Fruit fly (Drosophila melanogaster) whole organism, embryonic: Measurements from ENCODE around the gene CG10431.

Experiments used
- Aef1 ChIP-seq: fragments of 200-800 bp; sonication (Bioruptor generic); IDR thresholded peaks from 3 replicates; pipeline ENCODE4 v1.3.6; 2022; ENCODE audit warnings: missing biosample characterization, missing genetic modification characterization
- Bteb2 ChIP-seq: fragments of 200-800 bp; sonication (Bioruptor generic); optimal IDR thresholded peaks from 2 replicates; lab custom pipeline; 2016; ENCODE audit warnings: missing biosample characterization, missing genetic modification characterization
- C15 ChIP-seq: fragments of 200-800 bp; sonication (Bioruptor generic); IDR thresholded peaks from 3 replicates; pipeline ENCODE4 v1.3.6; 2022; ENCODE audit warnings: missing biosample characterization, missing genetic modification characterization
- CG10147 ChIP-seq: fragments of 200-800 bp; sonication (Bioruptor generic); optimal IDR thresholded peaks from 2 replicates; lab custom pipeline; 2019; ENCODE audit warnings: missing biosample characterization, mild to moderate bottlenecking, missing genetic modification characterization, moderate library complexity
- CG11085 ChIP-seq: fragments of 200-800 bp; sonication (Bioruptor generic); IDR thresholded peaks from 2 replicates; pipeline ENCODE4 v1.3.6; 2022; ENCODE audit warnings: missing biosample characterization, missing genetic modification characterization
- CG13775 ChIP-seq: fragments of 200-800 bp; sonication (Bioruptor generic); optimal IDR thresholded peaks from 3 replicates; lab custom pipeline; 2017; ENCODE audit warnings: missing biosample characterization, mild to moderate bottlenecking, missing genetic modification characterization
- CG14050 ChIP-seq: fragments of 200-800 bp; sonication (Bioruptor generic); IDR thresholded peaks from 3 replicates; pipeline ENCODE4 v1.3.6; 2022; ENCODE audit warnings: missing biosample characterization, missing genetic modification characterization
- CG15514 ChIP-seq: fragments of 200-800 bp; sonication (Bioruptor generic); optimal IDR thresholded peaks from 3 replicates; lab custom pipeline; 2017; ENCODE audit warnings: missing biosample characterization, missing genetic modification characterization, mild to moderate bottlenecking, moderate library complexity, missing genetic modification reagents
- CG17385 ChIP-seq: fragments of 200-800 bp; sonication (Bioruptor generic); optimal IDR thresholded peaks from 3 replicates; lab custom pipeline; 2018; ENCODE audit warnings: missing biosample characterization, mild to moderate bottlenecking, missing genetic modification characterization
- CG17802 ChIP-seq: fragments of 200-800 bp; sonication (Bioruptor generic); optimal IDR thresholded peaks from 2 replicates; lab custom pipeline; 2018; ENCODE audit warnings: missing biosample characterization, mild to moderate bottlenecking, missing genetic modification characterization, moderate library complexity
- CG2712 ChIP-seq: fragments of 200-800 bp; optimal IDR thresholded peaks from 3 replicates; lab custom pipeline; 2019; ENCODE audit warnings: missing biosample characterization, mild to moderate bottlenecking, missing genetic modification characterization, moderate library complexity
- CG32532 ChIP-seq: fragments of 200-800 bp; sonication (Bioruptor generic); IDR thresholded peaks from 2 replicates; pipeline ENCODE4 v1.3.6; 2022; ENCODE audit warnings: missing biosample characterization, missing genetic modification characterization
- CG4730 ChIP-seq: fragments of 200-800 bp; sonication (Bioruptor generic); IDR thresholded peaks from 2 replicates; pipeline ENCODE4 v1.3.6; 2022; ENCODE audit warnings: missing biosample characterization, missing genetic modification characterization
- CG6813 ChIP-seq: fragments of 200-800 bp; sonication (Bioruptor generic); optimal IDR thresholded peaks from 2 replicates; lab custom pipeline; 2017; ENCODE audit warnings: missing biosample characterization, missing genetic modification characterization, mild to moderate bottlenecking, moderate library complexity, missing genetic modification reagents
- CG7556 ChIP-seq: fragments of 200-800 bp; sonication (Bioruptor generic); optimal IDR thresholded peaks from 2 replicates; lab custom pipeline; 2017; ENCODE audit warnings: missing biosample characterization, mild to moderate bottlenecking, missing genetic modification characterization
- CG7839 ChIP-seq: fragments of 200-800 bp; sonication (Bioruptor generic); optimal IDR thresholded peaks from 3 replicates; lab custom pipeline; 2018; ENCODE audit warnings: missing biosample characterization, mild to moderate bottlenecking, missing genetic modification characterization, moderate library complexity
- CG8388 ChIP-seq: fragments of 200-800 bp; sonication (Bioruptor generic); optimal IDR thresholded peaks from 2 replicates; lab custom pipeline; 2019; ENCODE audit warnings: missing biosample characterization, mild to moderate bottlenecking, missing genetic modification characterization, moderate library complexity
- CG8924 ChIP-seq: fragments of 200-800 bp; optimal IDR thresholded peaks from 3 replicates; lab custom pipeline; 2019; ENCODE audit warnings: missing biosample characterization, mild to moderate bottlenecking, missing genetic modification characterization, moderate library complexity
- CG9437 ChIP-seq: fragments of 200-800 bp; sonication (Bioruptor generic); optimal IDR thresholded peaks from 2 replicates; lab custom pipeline; 2018; ENCODE audit warnings: missing biosample characterization, mild to moderate bottlenecking, missing genetic modification characterization
- CG9609 ChIP-seq: fragments of 200-800 bp; sonication (Bioruptor generic); optimal IDR thresholded peaks from 3 replicates; lab custom pipeline; 2016; ENCODE audit warnings: missing biosample characterization, missing genetic modification characterization
- CG9932 ChIP-seq: fragments of 200-800 bp; sonication (Bioruptor generic); IDR thresholded peaks from 2 replicates; pipeline ENCODE4 v1.3.6; 2022; ENCODE audit warnings: missing biosample characterization, missing genetic modification characterization
- E2f1 ChIP-seq: fragments of 200-800 bp; sonication (Bioruptor generic); IDR thresholded peaks from 2 replicates; pipeline ENCODE4 v1.3.6; 2022; ENCODE audit warnings: missing biosample characterization, missing genetic modification characterization
- Fer3 ChIP-seq: fragments of 200-800 bp; sonication (Bioruptor generic); optimal IDR thresholded peaks from 2 replicates; lab custom pipeline; 2018; ENCODE audit warnings: missing biosample characterization, mild to moderate bottlenecking, missing genetic modification characterization, moderate library complexity
- Hr51 ChIP-seq, 2 experiments: fragments of 200-800 bp; sonication (Bioruptor generic); optimal IDR thresholded peaks; 2 replicates in 1 of 2; 3 replicates in 1 of 2; lab custom pipeline; 2016 to 2018; ENCODE audit warnings: missing biosample characterization in 2 of 2, missing genetic modification characterization in 2 of 2, mild to moderate bottlenecking in 1 of 2, moderate library complexity in 1 of 2
- MBD-R2 ChIP-seq: fragments of 200-800 bp; sonication (Bioruptor generic); IDR thresholded peaks from 2 replicates; pipeline ENCODE4 v1.3.6; 2022; ENCODE audit warnings: missing biosample characterization, missing genetic modification characterization
- Meics ChIP-seq: fragments of 200-800 bp; sonication (Bioruptor generic); optimal IDR thresholded peaks from 2 replicates; lab custom pipeline; 2017; ENCODE audit warnings: missing biosample characterization, mild to moderate bottlenecking, missing genetic modification characterization
- Ptx1 ChIP-seq: fragments of 200-800 bp; sonication (Bioruptor generic); IDR thresholded peaks from 2 replicates; pipeline ENCODE4 v1.3.6; 2022; ENCODE audit warnings: missing biosample characterization, missing genetic modification characterization
- Sox102F ChIP-seq: fragments of 200-800 bp; sonication (Bioruptor generic); optimal IDR thresholded peaks from 2 replicates; lab custom pipeline; 2018; ENCODE audit warnings: missing biosample characterization, mild to moderate bottlenecking, missing genetic modification characterization, moderate library complexity
- Ssrp ChIP-seq: fragments of 200-800 bp; sonication (Bioruptor generic); optimal IDR thresholded peaks from 2 replicates; lab custom pipeline; 2018; ENCODE audit warnings: missing biosample characterization, mild to moderate bottlenecking, missing genetic modification characterization, moderate library complexity
- Usf ChIP-seq: fragments of 200-800 bp; sonication (Bioruptor generic); optimal IDR thresholded peaks from 2 replicates; lab custom pipeline; 2017; ENCODE audit warnings: missing genotype, missing biosample characterization, missing genetic modification characterization
- bowl ChIP-seq: fragments of 200-800 bp; sonication (Bioruptor generic); IDR thresholded peaks from 2 replicates; pipeline ENCODE4 v1.3.6; 2022; ENCODE audit warnings: missing biosample characterization, missing genetic modification characterization
- crc ChIP-seq: fragments of 200-800 bp; sonication (Bioruptor generic); optimal IDR thresholded peaks from 2 replicates; lab custom pipeline; 2016; ENCODE audit warnings: missing biosample characterization, missing genetic modification characterization
- dpn ChIP-seq, 2 experiments: fragments of 200-800 bp; sonication (Bioruptor generic); optimal IDR thresholded peaks; 3 replicates each; lab custom pipeline; 2016; ENCODE audit warnings: missing biosample characterization in 2 of 2, missing genetic modification characterization in 2 of 2
- fd3F ChIP-seq: fragments of 200-800 bp; sonication (Bioruptor generic); optimal IDR thresholded peaks from 2 replicates; lab custom pipeline; 2018; ENCODE audit warnings: missing biosample characterization, mild to moderate bottlenecking, missing genetic modification characterization, moderate library complexity
- grau ChIP-seq: fragments of 200-800 bp; optimal IDR thresholded peaks from 3 replicates; lab custom pipeline; 2019; ENCODE audit warnings: missing biosample characterization, mild to moderate bottlenecking, missing genetic modification characterization, moderate library complexity
- hb ChIP-seq: fragments of 200-800 bp; sonication (Bioruptor generic); IDR thresholded peaks from 3 replicates; pipeline ENCODE4 v1.3.6; 2022; ENCODE audit warnings: missing biosample characterization, missing genetic modification characterization; ENCODE audit not compliant: partially characterized antibody
- ken ChIP-seq: fragments of 200-800 bp; sonication (Bioruptor generic); IDR thresholded peaks from 3 replicates; pipeline ENCODE4 v1.3.6; 2022; ENCODE audit warnings: missing biosample characterization, missing genetic modification characterization
- lab ChIP-seq: fragments of 200-800 bp; sonication (Bioruptor generic); optimal IDR thresholded peaks from 3 replicates; lab custom pipeline; 2017; ENCODE audit warnings: missing biosample characterization, missing genetic modification characterization, mild to moderate bottlenecking, moderate library complexity, missing genetic modification reagents
- lola ChIP-seq, 3 experiments: fragments of >200 bp in 2 of 3; fragments of 200-800 bp in 1 of 3; sonication (Bioruptor generic) in 1 of 3; optimal IDR thresholded peaks; 2 replicates each; lab custom pipeline; 2017 to 2019; ENCODE audit warnings: missing biosample characterization in 3 of 3, missing genetic modification characterization in 3 of 3, mild to moderate bottlenecking in 1 of 3, moderate library complexity in 1 of 3
- mam ChIP-seq: fragments of 200-800 bp; sonication (Bioruptor generic); optimal IDR thresholded peaks from 3 replicates; lab custom pipeline; 2016; ENCODE audit warnings: missing biosample characterization, missing genetic modification characterization
- scrt ChIP-seq: fragments of 200-800 bp; sonication (Bioruptor generic); optimal IDR thresholded peaks from 2 replicates; lab custom pipeline; 2018; ENCODE audit warnings: missing biosample characterization, mild to moderate bottlenecking, missing genetic modification characterization, moderate library complexity
- sd ChIP-seq: fragments of 200-800 bp; sonication (Bioruptor generic); optimal IDR thresholded peaks from 3 replicates; lab custom pipeline; 2018; ENCODE audit warnings: missing biosample characterization, mild to moderate bottlenecking, missing genetic modification characterization, moderate library complexity
- so ChIP-seq: fragments of 200-800 bp; sonication (Bioruptor generic); IDR thresholded peaks from 3 replicates; pipeline ENCODE4 v1.3.6; 2022; ENCODE audit warnings: missing biosample characterization, missing genetic modification characterization
- tap ChIP-seq: fragments of 200-800 bp; optimal IDR thresholded peaks from 3 replicates; lab custom pipeline; 2019; ENCODE audit warnings: missing biosample characterization, mild to moderate bottlenecking, missing genetic modification characterization, moderate library complexity
- tin ChIP-seq: fragments of 200-800 bp; sonication (Bioruptor generic); optimal IDR thresholded peaks from 3 replicates; lab custom pipeline; 2016; ENCODE audit warnings: missing biosample characterization, missing genetic modification characterization
- trem ChIP-seq: fragments of 200-800 bp; optimal IDR thresholded peaks from 3 replicates; lab custom pipeline; 2019; ENCODE audit warnings: missing biosample characterization, mild to moderate bottlenecking, missing genetic modification characterization, moderate library complexity
- unc-4 ChIP-seq: fragments of 200-800 bp; sonication (Bioruptor generic); IDR thresholded peaks from 2 replicates; pipeline ENCODE4 v1.3.6; 2022; ENCODE audit warnings: missing biosample characterization, missing genetic modification characterization; ENCODE audit not compliant: partially characterized antibody
- unpg ChIP-seq: fragments of 200-800 bp; sonication (Bioruptor generic); optimal IDR thresholded peaks from 3 replicates; lab custom pipeline; 2018; ENCODE audit warnings: missing biosample characterization, mild to moderate bottlenecking, missing genetic modification characterization, moderate library complexity
- yki ChIP-seq: fragments of >200 bp; optimal IDR thresholded peaks from 3 replicates; lab custom pipeline; 2018

CG10431 gene

dm6 chr2L:18953512-18954254, 20.8 kb upstream of the CG10431 start (continued):
- peak; percentile 73 for TF ChIP-seq Meics (GFP tag; lab: Kevin White, UChicago)
- no peak for TF ChIP-seq trem
- TF ChIP-seq tin: no peak
- TF ChIP-seq Hr51 (GFP tag; optimal IDR thresholded peaks at IDR 0.05; lab: Kevin White, UChicago): peak in 1 of 2 experiments; percentile 37
- no peak for TF ChIP-seq bowl
- no peak for TF ChIP-seq yki (lab: Kevin White, UChicago)
- peak; percentile 60 for TF ChIP-seq CG8924 (tag; lab: Kevin White, UChicago)
- TF ChIP-seq CG17385 (GFP tag; lab: Kevin White, UChicago): peak; percentile 10
- TF ChIP-seq Aef1 (GFP tag; lab: Robert Waterston, UW): no peak
- no peak for TF ChIP-seq lab (GFP tag; lab: Kevin White, UChicago)
- peak; percentile 17 for TF ChIP-seq unpg (GFP tag; lab: Kevin White, UChicago)
- no peak for TF ChIP-seq CG17802 (tag; lab: Kevin White, UChicago)
- no peak for TF ChIP-seq C15 (GFP tag; lab: Robert Waterston, UW)
- TF ChIP-seq CG15514 (GFP tag; lab: Kevin White, UChicago): no peak
- TF ChIP-seq CG7839 (tag; lab: Kevin White, UChicago): peak; percentile 58
- no peak for TF ChIP-seq CG11085 (GFP tag; lab: Robert Waterston, UW)
- peak; percentile 22 for TF ChIP-seq CG8388 (GFP tag; lab: Kevin White, UChicago)
- TF ChIP-seq CG9437 (GFP tag; lab: Kevin White, UChicago): peak; percentile 48
- no peak for TF ChIP-seq sd
- no peak for TF ChIP-seq unc-4 (GFP tag; lab: Robert Waterston, UW)
- no peak for TF ChIP-seq so (GFP tag; lab: Robert Waterston, UW)
- no peak for TF ChIP-seq CG9609 (GFP tag; lab: Kevin White, UChicago)
- TF ChIP-seq fd3F: peak; percentile 38
- no peak for TF ChIP-seq ken (GFP tag; lab: Robert Waterston, UW)
- TF ChIP-seq Fer3 (tag; lab: Kevin White, UChicago): peak; percentile 42
- TF ChIP-seq CG6813: peak; percentile 9
- TF ChIP-seq Sox102F (GFP tag; lab: Kevin White, UChicago): peak; percentile 27
- peak in 1 of 2 experiments; percentile 10 for TF ChIP-seq dpn (GFP tag; optimal IDR thresholded peaks at IDR 0.05; lab: Kevin White, UChicago)
- no peak for TF ChIP-seq scrt (GFP tag; lab: Kevin White, UChicago)
- peak; percentile 8 for TF ChIP-seq Ssrp (tag; lab: Kevin White, UChicago)
- TF ChIP-seq CG10147 (GFP tag; lab: Kevin White, UChicago): peak; percentile 14
- TF ChIP-seq CG13775 (GFP tag; lab: Kevin White, UChicago): peak; percentile 9
- peak; percentile 26; the same call in 1 of the 2 replicates for TF ChIP-seq E2f1 (GFP tag; lab: Robert Waterston, UW)
- TF ChIP-seq crc (GFP tag; lab: Kevin White, UChicago): no peak
- TF ChIP-seq CG32532 (GFP tag; lab: Robert Waterston, UW): peak; percentile 19; the same call in 1 of the 2 replicates
- peak; percentile 41; the same call in 1 of the 2 replicates for TF ChIP-seq CG9932
- no peak for TF ChIP-seq CG4730 (GFP tag; lab: Robert Waterston, UW)
- no peak for TF ChIP-seq Usf (GFP tag; lab: Kevin White, UChicago)
- no peak for TF ChIP-seq tap (tag; lab: Kevin White, UChicago)
- TF ChIP-seq Ptx1 (GFP tag; lab: Robert Waterston, UW): 0 out of 2 replicates have a peak, but pooled peaks have one; percentile 13
- no peak for TF ChIP-seq CG14050 (GFP tag; lab: Robert Waterston, UW)
- peak; percentile 51 for TF ChIP-seq CG7556
- TF ChIP-seq mam (GFP tag; lab: Kevin White, UChicago): no peak
- TF ChIP-seq MBD-R2 (GFP tag; lab: Robert Waterston, UW): 0 out of 2 replicates have a peak, but pooled peaks have one; percentile 6
- no peak for TF ChIP-seq Bteb2 (GFP tag; lab: Kevin White, UChicago)
- no peak for TF ChIP-seq hb (GFP tag; lab: Robert Waterston, UW)
- TF ChIP-seq grau (tag; lab: Kevin White, UChicago): peak; percentile 70
- TF ChIP-seq CG2712 (tag; lab: Kevin White, UChicago): peak; percentile 34
- TF ChIP-seq lola (GFP tag; optimal IDR thresholded peaks at IDR 0.05; lab: Kevin White, UChicago): peak in 1 of 3 experiments; percentile 21
